Worm (Caenorhabditis elegans) whole organism, L3 larva: ENCODE measurements around the gene famh-161.

Source experiments
- ceh-9 ChIP-seq: sonication (generic microtip); optimal IDR thresholded peaks from 2 replicates; lab custom pipeline; 2018; ENCODE audit warnings: missing biosample characterization, missing genetic modification characterization
- egl-27 ChIP-seq: sonication (generic microtip); optimal IDR thresholded peaks from 4 replicates; lab custom pipeline; 2017; ENCODE audit warnings: missing biosample characterization, missing genetic modification reagents, missing genetic modification characterization
- fkh-10 ChIP-seq: sonication (generic microtip); optimal IDR thresholded peaks from 2 replicates; lab custom pipeline; 2017; ENCODE audit warnings: missing biosample characterization, missing genetic modification reagents, missing genetic modification characterization
- fos-1 ChIP-seq: fragments of 150-350 bp; optimal IDR thresholded peaks from 2 replicates; lab custom pipeline; 2014; ENCODE audit warnings: missing biosample characterization, missing genetic modification characterization
- lin-15B ChIP-seq: fragments of 150-350 bp; optimal IDR thresholded peaks from 2 replicates; lab custom pipeline; 2014; ENCODE audit warnings: missing biosample characterization, missing genetic modification characterization
- mdl-1 ChIP-seq: fragments of 150-350 bp; optimal IDR thresholded peaks from 2 replicates; lab custom pipeline; 2014; ENCODE audit warnings: missing biosample characterization, missing genetic modification characterization
- nhr-11 ChIP-seq: fragments of 150-350 bp; optimal IDR thresholded peaks from 2 replicates; lab custom pipeline; 2014; ENCODE audit warnings: missing biosample characterization, missing genetic modification characterization
- nhr-12 ChIP-seq: fragments of 150-350 bp; optimal IDR thresholded peaks from 2 replicates; lab custom pipeline; 2014; ENCODE audit warnings: missing biosample characterization, missing genetic modification characterization
- unc-39 ChIP-seq: sonication (generic microtip); optimal IDR thresholded peaks from 4 replicates; lab custom pipeline; 2017; ENCODE audit warnings: missing biosample characterization, missing genetic modification characterization
- unc-62 ChIP-seq: fragments of 150-350 bp; sonication (generic microtip); optimal IDR thresholded peaks from 4 replicates; lab custom pipeline; 2014; ENCODE audit warnings: missing biosample characterization, missing genetic modification reagents, missing genetic modification characterization

DNA sequence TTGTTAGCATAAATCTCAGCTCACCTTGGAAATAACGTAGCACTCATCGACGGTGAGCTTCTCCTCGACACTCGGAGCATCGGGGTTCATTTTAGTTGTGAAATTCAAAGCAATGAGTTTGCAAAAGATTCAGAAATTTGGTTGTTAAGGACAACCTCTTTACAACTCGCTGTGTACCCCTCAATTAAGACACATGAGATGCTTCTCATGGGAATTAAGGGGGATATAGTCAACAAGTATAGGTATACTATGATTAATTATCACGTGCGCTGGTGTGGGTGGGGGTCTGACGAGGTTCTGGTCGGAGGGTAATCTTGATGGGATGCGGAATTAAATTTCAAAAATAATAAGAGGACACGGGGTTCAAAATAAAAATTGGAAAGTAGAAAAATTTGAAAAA is 33.6 kb downstream of the famh-161 start, which contains the start of gene dct-14:
- TF ChIP-seq mdl-1, result no peak
- no peak for TF ChIP-seq lin-15B (tag; lab: Kevin White, UChicago)
- no peak for TF ChIP-seq fkh-10
- no peak for TF ChIP-seq unc-62 (GFP tag; lab: Kevin White, UChicago)
- no peak for TF ChIP-seq fos-1 (tag; lab: Kevin White, UChicago)
- TF ChIP-seq egl-27, result no peak
- no peak for TF ChIP-seq nhr-11 (tag; lab: Kevin White, UChicago)
- no peak for TF ChIP-seq unc-39 (tag; lab: Kevin White, UChicago)
- TF ChIP-seq ceh-9 (tag; lab: Kevin White, UChicago), result no peak
- TF ChIP-seq nhr-12, result no peak
